Fruit fly (Drosophila melanogaster): ENCODE measurements around the gene Svil.

DNA sequence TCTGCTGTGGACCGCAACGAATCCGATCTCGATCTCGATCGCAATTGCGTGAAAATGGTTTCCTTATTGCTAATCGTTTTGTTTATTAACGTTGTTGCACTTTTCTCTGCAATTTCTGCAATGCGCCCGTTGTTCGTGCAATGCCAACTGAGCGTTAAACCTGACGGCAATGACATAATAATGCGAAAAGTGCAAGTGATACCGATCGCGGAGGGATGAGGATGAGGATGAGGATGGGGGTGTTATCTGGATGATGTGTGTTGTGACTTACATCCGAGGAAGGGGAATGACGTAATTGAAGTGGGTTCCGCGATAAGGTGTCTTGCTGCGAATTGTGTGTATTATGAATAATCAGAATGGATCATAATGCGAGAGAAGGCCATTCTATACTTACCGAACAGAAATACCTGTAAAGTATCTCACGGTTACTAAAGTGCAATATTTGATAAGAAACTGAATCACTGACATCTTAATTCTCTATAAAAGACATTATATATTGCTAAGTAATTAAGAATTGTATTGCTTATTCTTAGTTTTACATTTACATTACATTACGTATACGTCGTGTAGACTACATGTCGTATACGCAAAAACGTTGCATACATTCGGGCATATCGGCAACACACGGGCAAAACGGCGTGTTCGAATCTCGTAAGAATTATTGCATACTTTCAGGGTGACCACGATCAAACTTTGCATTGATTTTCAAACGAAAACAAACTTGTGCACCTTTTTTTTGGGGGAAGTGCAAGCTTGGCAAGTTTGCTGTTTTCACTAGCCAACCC lies 108.1 kb downstream of the Svil start:
- no peak for TF ChIP-seq Sox14 (GFP tag; optimal IDR thresholded peaks at IDR 0.05)
- TF ChIP-seq cyc (GFP tag; optimal IDR thresholded peaks at IDR 0.05) = no peak
- no peak for TF ChIP-seq Gug (GFP tag; IDR thresholded peaks at IDR 0.05)
- TF ChIP-seq CG3919 (GFP tag; optimal IDR thresholded peaks at IDR 0.05) = no peak
- peak; percentile 38 for TF ChIP-seq Blimp-1 (GFP tag; optimal IDR thresholded peaks at IDR 0.05)
- no peak for TF ChIP-seq CG11294 (GFP tag; IDR thresholded peaks at IDR 0.05)
- no peak for TF ChIP-seq CG8119 (GFP tag; IDR thresholded peaks at IDR 0.05)
- TF ChIP-seq fd59A (GFP tag; optimal IDR thresholded peaks at IDR 0.05) = no peak
- TF ChIP-seq Eip93F (GFP tag; optimal IDR thresholded peaks at IDR 0.05) = no peak
- no peak for TF ChIP-seq Smox (GFP tag; optimal IDR thresholded peaks at IDR 0.05)
- TF ChIP-seq CG16779 (tag; optimal IDR thresholded peaks at IDR 0.05) = no peak
- no peak for TF ChIP-seq CG10669 (GFP tag; optimal IDR thresholded peaks at IDR 0.05)
- TF ChIP-seq CG8319 (GFP tag; optimal IDR thresholded peaks at IDR 0.05) = no peak
